Worm (Caenorhabditis elegans) whole organism, late embryonic: ENCODE results near the gene ttr-50.
A peak's percentile ranks its signal among the peaks of the same experiment; 100 is the strongest.

ENCODE experiments used
- C08G9.2 ChIP-seq: sonication (generic microtip); optimal IDR thresholded peaks from 2 replicates; lab custom pipeline; 2016; ENCODE audit warnings: mild to moderate bottlenecking, missing genetic modification characterization, moderate library complexity, missing compliant biosample characterization
- K02D7.2 ChIP-seq: sonication (generic microtip); optimal IDR thresholded peaks from 2 replicates; lab custom pipeline; 2017; ENCODE audit warnings: mild to moderate bottlenecking, missing genetic modification characterization, missing compliant biosample characterization
- K09A11.1 ChIP-seq: sonication (generic microtip); optimal IDR thresholded peaks from 2 replicates; lab custom pipeline; 2017; ENCODE audit warnings: antibody characterized with exemption, mild to moderate bottlenecking, missing genetic modification characterization, missing compliant biosample characterization; ENCODE audit not compliant: insufficient read depth
- ahr-1 ChIP-seq: sonication (generic microtip); optimal IDR thresholded peaks from 2 replicates; lab custom pipeline; 2016; ENCODE audit warnings: missing genetic modification characterization, missing compliant biosample characterization
- ama-1 ChIP-seq: fragments of 150-350 bp; optimal IDR thresholded peaks from 2 replicates; lab custom pipeline; 2014
- ceh-19 ChIP-seq: fragments of 200-800 bp; sonication (Bioruptor generic); optimal IDR thresholded peaks from 2 replicates; lab custom pipeline; 2018; ENCODE audit warnings: mild to moderate bottlenecking, missing genetic modification characterization, missing compliant biosample characterization
- ceh-2 ChIP-seq: sonication (generic microtip); optimal IDR thresholded peaks from 2 replicates; lab custom pipeline; 2016; ENCODE audit warnings: missing genotype, missing genetic modification characterization, missing compliant biosample characterization
- ceh-24 ChIP-seq: sonication (generic microtip); optimal IDR thresholded peaks from 2 replicates; lab custom pipeline; 2016; ENCODE audit warnings: mild to moderate bottlenecking, missing genetic modification characterization, missing compliant biosample characterization
- ceh-30 ChIP-seq: fragments of 150-350 bp; optimal IDR thresholded peaks from 2 replicates; lab custom pipeline; 2014; ENCODE audit warnings: missing biosample characterization, missing genetic modification characterization
- ceh-45 ChIP-seq: fragments of 200-800 bp; sonication (Bioruptor generic); IDR thresholded peaks from 2 replicates; pipeline ENCODE4 v1.3.6; 2022; ENCODE audit warnings: missing genetic modification reagents, missing genetic modification characterization, missing compliant biosample characterization
- ceh-6 ChIP-seq: fragments of 200-800 bp; sonication (Bioruptor generic); optimal IDR thresholded peaks from 2 replicates; lab custom pipeline; 2018; ENCODE audit warnings: mild to moderate bottlenecking, missing genetic modification characterization, missing compliant biosample characterization
- ceh-9 ChIP-seq: sonication (generic microtip); optimal IDR thresholded peaks from 2 replicates; lab custom pipeline; 2016; ENCODE audit warnings: mild to moderate bottlenecking, missing genetic modification characterization, inconsistent platforms, missing compliant biosample characterization
- dmd-4 ChIP-seq: sonication (generic microtip); optimal IDR thresholded peaks from 2 replicates; lab custom pipeline; 2016; ENCODE audit warnings: borderline replicate concordance, missing genetic modification characterization, missing compliant biosample characterization
- dve-1 ChIP-seq: sonication (generic microtip); optimal IDR thresholded peaks from 2 replicates; lab custom pipeline; 2017; ENCODE audit warnings: antibody characterized with exemption, mild to moderate bottlenecking, missing genetic modification characterization, missing compliant biosample characterization
- ets-4 ChIP-seq: sonication (generic microtip); optimal IDR thresholded peaks from 2 replicates; lab custom pipeline; 2016; ENCODE audit warnings: missing genetic modification characterization, missing compliant biosample characterization
- eyg-1 ChIP-seq: sonication (generic microtip); optimal IDR thresholded peaks from 2 replicates; lab custom pipeline; 2016; ENCODE audit warnings: missing genotype, missing genetic modification characterization, missing compliant biosample characterization
- fax-1 ChIP-seq: sonication (generic microtip); optimal IDR thresholded peaks from 2 replicates; lab custom pipeline; 2016; ENCODE audit warnings: missing genotype, missing genetic modification characterization, missing compliant biosample characterization
- fkh-10 ChIP-seq: fragments of 150-350 bp; optimal IDR thresholded peaks from 2 replicates; lab custom pipeline; 2014; ENCODE audit warnings: missing biosample characterization, missing genetic modification reagents, missing genetic modification characterization
- hlh-13 ChIP-seq: fragments of 200-800 bp; sonication (Bioruptor generic); optimal IDR thresholded peaks from 2 replicates; lab custom pipeline; 2018; ENCODE audit warnings: mild to moderate bottlenecking, missing genetic modification characterization, missing compliant biosample characterization
- hlh-15 ChIP-seq: sonication (generic microtip); optimal IDR thresholded peaks from 2 replicates; lab custom pipeline; 2016; ENCODE audit warnings: missing genetic modification characterization, missing compliant biosample characterization
- hlh-8 ChIP-seq: sonication (generic microtip); optimal IDR thresholded peaks from 2 replicates; lab custom pipeline; 2016; ENCODE audit warnings: missing genotype, missing genetic modification characterization, missing compliant biosample characterization
- lin-11 ChIP-seq: fragments of 200-800 bp; sonication (Bioruptor generic); optimal IDR thresholded peaks from 2 replicates; lab custom pipeline; 2018; ENCODE audit warnings: mild to moderate bottlenecking, missing genetic modification characterization, missing compliant biosample characterization
- nhr-11 ChIP-seq: fragments of 150-350 bp; optimal IDR thresholded peaks from 2 replicates; lab custom pipeline; 2014; ENCODE audit warnings: missing biosample characterization, missing genetic modification characterization
- odd-2 ChIP-seq: sonication (generic microtip); optimal IDR thresholded peaks from 2 replicates; lab custom pipeline; 2017; ENCODE audit warnings: antibody characterized with exemption, mild to moderate bottlenecking, missing genetic modification characterization, missing compliant biosample characterization
- pag-3 ChIP-seq: sonication (generic microtip); optimal IDR thresholded peaks from 2 replicates; lab custom pipeline; 2016; ENCODE audit warnings: missing compliant biosample characterization, missing genetic modification characterization, borderline replicate concordance
- pat-9 ChIP-seq: fragments of 200-800 bp; sonication (Bioruptor generic); optimal IDR thresholded peaks from 2 replicates; lab custom pipeline; 2018; ENCODE audit warnings: mild to moderate bottlenecking, missing genetic modification characterization, moderate library complexity, missing compliant biosample characterization
- pha-2 ChIP-seq: sonication (generic microtip); optimal IDR thresholded peaks from 2 replicates; lab custom pipeline; 2017; ENCODE audit warnings: mild to moderate bottlenecking, missing genetic modification characterization, missing compliant biosample characterization
- pqm-1 ChIP-seq: sonication (generic microtip); optimal IDR thresholded peaks from 2 replicates; lab custom pipeline; 2016; ENCODE audit warnings: missing genetic modification characterization, missing compliant biosample characterization
- ref-2 ChIP-seq: sonication (generic microtip); optimal IDR thresholded peaks from 2 replicates; lab custom pipeline; 2016; ENCODE audit warnings: missing genetic modification characterization, missing compliant biosample characterization
- rnt-1 ChIP-seq: sonication (generic microtip); optimal IDR thresholded peaks from 2 replicates; lab custom pipeline; 2016; ENCODE audit warnings: missing genetic modification characterization, missing compliant biosample characterization
- sdc-2 ChIP-seq: sonication (generic microtip); optimal IDR thresholded peaks from 2 replicates; lab custom pipeline; 2016; ENCODE audit warnings: missing genotype, missing genetic modification characterization, missing compliant biosample characterization
- sox-2 ChIP-seq: fragments of 200-800 bp; sonication (Bioruptor generic); IDR thresholded peaks from 2 replicates; pipeline ENCODE4 v1.3.6; 2022; ENCODE audit warnings: missing genetic modification reagents, missing genetic modification characterization, missing compliant biosample characterization
- syd-9 ChIP-seq: sonication (generic microtip); optimal IDR thresholded peaks from 2 replicates; lab custom pipeline; 2016; ENCODE audit warnings: mild to moderate bottlenecking, missing genetic modification characterization, moderate library complexity, missing compliant biosample characterization
- tbx-2 ChIP-seq: sonication (generic microtip); optimal IDR thresholded peaks from 2 replicates; lab custom pipeline; 2016; ENCODE audit warnings: missing genetic modification characterization, missing compliant biosample characterization
- tbx-7 ChIP-seq: sonication (generic microtip); optimal IDR thresholded peaks from 2 replicates; lab custom pipeline; 2016; ENCODE audit warnings: missing genotype, missing genetic modification characterization, missing compliant biosample characterization
- ttx-3 ChIP-seq: sonication (generic microtip); optimal IDR thresholded peaks from 2 replicates; lab custom pipeline; 2016; ENCODE audit warnings: missing genetic modification reagents, missing genetic modification characterization, missing compliant biosample characterization
- unc-42 ChIP-seq: sonication (generic microtip); optimal IDR thresholded peaks from 2 replicates; lab custom pipeline; 2016; ENCODE audit warnings: missing genotype, missing genetic modification characterization, missing compliant biosample characterization
- unc-86 ChIP-seq: sonication (generic microtip); optimal IDR thresholded peaks from 2 replicates; lab custom pipeline; 2016; ENCODE audit warnings: missing genetic modification characterization, missing compliant biosample characterization
- ztf-16 ChIP-seq: sonication (generic microtip); optimal IDR thresholded peaks from 2 replicates; lab custom pipeline; 2017; ENCODE audit warnings: missing genetic modification characterization, missing compliant biosample characterization

The ttr-50 gene

DNA sequence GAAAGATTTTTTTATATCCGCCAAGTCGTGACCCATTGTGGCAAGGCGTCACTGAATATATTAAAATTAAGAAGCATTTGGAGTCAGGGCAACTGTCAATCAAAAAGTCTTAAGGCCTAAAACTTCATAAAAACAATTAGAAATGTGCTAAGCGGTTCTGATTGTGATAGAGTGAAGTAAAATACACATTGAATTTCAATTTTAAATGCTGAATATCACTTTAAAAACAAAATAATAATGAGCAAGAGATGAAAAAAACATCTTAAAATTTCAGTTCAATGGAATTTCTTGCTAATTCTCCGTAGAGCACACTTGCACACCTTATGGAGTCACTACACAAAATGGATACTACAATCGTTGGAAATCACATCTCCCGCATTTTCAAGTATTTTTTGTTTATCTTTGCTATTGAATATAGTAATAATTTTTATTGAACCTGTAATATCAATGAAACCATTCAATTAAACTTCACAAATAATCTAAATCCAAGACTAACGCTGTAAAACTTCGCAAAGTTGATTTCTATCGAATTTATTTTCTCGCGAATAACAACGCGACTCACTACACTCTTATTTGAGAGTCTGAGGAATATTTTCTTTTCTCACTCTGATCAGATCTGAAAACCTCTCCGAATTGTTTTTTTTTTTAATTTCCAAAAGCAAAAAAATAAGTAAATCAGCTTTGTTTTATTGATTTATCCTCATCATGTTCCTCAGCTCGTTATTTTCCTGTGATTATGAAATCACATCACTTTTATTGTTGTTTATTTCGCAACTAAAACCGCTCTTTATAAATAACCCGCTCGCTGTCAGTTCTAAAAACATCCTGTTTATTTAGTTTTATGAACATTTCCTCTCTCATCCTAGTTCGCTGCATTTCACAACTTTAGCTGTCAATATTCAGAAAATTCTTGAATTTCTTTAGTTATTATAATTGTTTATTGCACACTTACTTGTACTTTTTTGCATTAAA is 5.1 kb downstream of the ttr-50 start, which contains the start of gene mars-1 (continued):
- no peak for TF ChIP-seq pha-2 (tag; lab: Kevin White, UChicago)
- TF ChIP-seq ttx-3 (tag; lab: Kevin White, UChicago): no peak
- peak; percentile 90 for TF ChIP-seq ets-4 (tag; lab: Kevin White, UChicago)
- TF ChIP-seq rnt-1 (tag; lab: Kevin White, UChicago): peak; percentile 49
- peak; percentile 60 for TF ChIP-seq unc-42 (tag; lab: Kevin White, UChicago)
- TF ChIP-seq ceh-24 (tag; lab: Kevin White, UChicago): no peak
- peak; percentile 85 for TF ChIP-seq C08G9.2
- TF ChIP-seq lin-11 (tag; lab: Kevin White, UChicago): no peak
- TF ChIP-seq ztf-16 (tag; lab: Kevin White, UChicago): no peak
- peak; percentile 64 for TF ChIP-seq pqm-1 (tag; lab: Kevin White, UChicago)
- peak; percentile 32 for TF ChIP-seq syd-9 (tag; lab: Kevin White, UChicago)
- TF ChIP-seq ceh-45 (GFP tag; lab: Robert Waterston, UW): no peak
- TF ChIP-seq ceh-30: no peak
- TF ChIP-seq dve-1: no peak
- no peak for TF ChIP-seq sdc-2 (tag; lab: Kevin White, UChicago)
- no peak for TF ChIP-seq nhr-11 (tag; lab: Kevin White, UChicago)
- TF ChIP-seq pat-9 (tag; lab: Kevin White, UChicago): no peak
- TF ChIP-seq sox-2: no peak
- TF ChIP-seq ceh-2 (tag; lab: Kevin White, UChicago): peak; percentile 82
- no peak for TF ChIP-seq ceh-9 (tag; lab: Kevin White, UChicago)
- TF ChIP-seq odd-2 (tag; lab: Kevin White, UChicago): no peak

DNA sequence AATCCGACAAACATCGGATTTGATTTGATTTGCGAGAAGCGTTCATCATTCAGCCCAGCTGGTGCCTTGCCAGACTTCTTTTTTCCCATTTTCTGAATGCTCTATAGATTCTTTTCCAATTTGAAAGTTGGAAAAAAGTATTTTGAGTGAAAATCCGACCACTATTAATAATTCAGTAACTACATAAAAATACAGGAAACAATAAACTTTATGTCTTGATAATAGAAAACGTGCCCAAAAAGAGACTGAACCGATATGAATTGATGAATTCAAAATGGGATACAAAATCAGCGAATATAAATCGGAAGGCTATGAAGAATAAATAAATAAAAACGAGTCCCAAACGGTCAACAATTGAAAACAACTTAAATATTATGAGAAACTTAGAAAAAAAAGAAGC is 9.1 kb downstream of the ttr-50 start, which contains the start of gene F58B3.4:
Gene F58B3.4, minus strand, starts transcription at position 101 of the 400 bp plus-strand sequence.
- TF ChIP-seq hlh-8: no peak
- no peak for TF ChIP-seq pag-3 (tag; lab: Kevin White, UChicago)
- TF ChIP-seq K02D7.2 (tag; lab: Kevin White, UChicago): no peak
- TF ChIP-seq ets-4 (tag; lab: Kevin White, UChicago): no peak
- no peak for TF ChIP-seq unc-42 (tag; lab: Kevin White, UChicago)
- no peak for TF ChIP-seq dve-1
- no peak for TF ChIP-seq sox-2
- TF ChIP-seq fax-1 (tag; lab: Kevin White, UChicago): no peak
- TF ChIP-seq tbx-2 (tag; lab: Kevin White, UChicago): no peak
- TF ChIP-seq ceh-19 (GFP tag; lab: Kevin White, UChicago): no peak
- TF ChIP-seq ahr-1 (tag; lab: Kevin White, UChicago): no peak
- no peak for TF ChIP-seq hlh-13 (GFP tag; lab: Kevin White, UChicago)

DNA sequence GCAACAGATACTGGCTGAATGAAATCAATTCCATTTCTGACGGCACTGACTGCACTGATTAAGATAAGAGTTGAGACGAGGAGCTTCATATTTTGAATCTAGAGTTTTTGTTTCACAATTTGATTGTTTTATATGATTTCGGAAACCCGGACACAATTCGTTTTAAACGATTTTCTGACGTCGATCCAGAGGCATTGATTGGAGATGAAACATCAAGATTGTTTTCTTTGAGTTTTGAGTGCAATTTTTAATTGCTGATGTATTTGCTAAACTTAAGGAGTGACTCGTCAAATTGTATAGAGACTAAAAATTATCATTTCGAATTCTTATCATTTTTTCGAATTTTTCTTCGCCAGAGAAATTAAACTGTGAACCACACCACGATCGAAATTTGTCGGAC is 13.0 kb downstream of the ttr-50 start, which contains the start of gene lys-6:
Gene lys-6, minus strand, starts transcription at position 101 of the 400 bp plus-strand sequence.
- TF ChIP-seq fkh-10 (GFP tag; lab: Kevin White, UChicago) (no peak), dmd-4 (tag; lab: Kevin White, UChicago) (no peak), hlh-8 (no peak), ceh-30 (no peak)

DNA sequence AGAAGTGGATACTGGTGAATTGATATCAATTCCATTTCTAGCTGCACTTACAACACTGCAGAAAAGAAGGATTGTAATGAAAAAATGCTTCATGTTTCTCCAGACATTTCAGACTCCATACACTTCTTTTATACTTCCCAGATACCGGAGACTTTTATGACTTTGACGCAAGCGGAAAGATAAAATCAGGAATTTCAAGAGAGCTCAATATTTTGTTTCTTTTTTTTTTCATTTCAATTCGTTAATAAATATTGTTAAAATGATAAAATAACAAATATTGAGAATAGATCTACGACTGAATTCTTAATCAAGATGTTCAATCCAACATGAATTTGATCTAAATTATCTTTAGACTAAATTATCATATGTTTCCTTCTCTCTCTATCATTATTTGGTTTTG is 15.3 kb downstream of the ttr-50 start, which contains the start of gene lys-5:
Gene lys-5, minus strand, starts transcription at position 101 of the 400 bp plus-strand sequence.
- TF ChIP-seq unc-86 (tag; lab: Kevin White, UChicago) (no peak), ama-1 (lab: Kevin White, UChicago) (no peak), eyg-1 (tag; lab: Kevin White, UChicago) (no peak), K09A11.1 (tag; lab: Kevin White, UChicago) (no peak), ztf-16 (tag; lab: Kevin White, UChicago) (no peak), ref-2 (tag; lab: Kevin White, UChicago) (no peak), unc-42 (tag; lab: Kevin White, UChicago) (no peak), nhr-11 (tag; lab: Kevin White, UChicago) (no peak), pag-3 (tag; lab: Kevin White, UChicago) (no peak), ceh-45 (GFP tag; lab: Robert Waterston, UW) (no peak), hlh-15 (tag; lab: Kevin White, UChicago) (no peak), tbx-7 (tag; lab: Kevin White, UChicago) (no peak), ceh-6 (GFP tag; lab: Kevin White, UChicago) (no peak), sdc-2 (tag; lab: Kevin White, UChicago) (no peak), hlh-13 (GFP tag; lab: Kevin White, UChicago) (no peak), tbx-2 (tag; lab: Kevin White, UChicago) (no peak)
